Worm (Caenorhabditis elegans) whole organism, midembryonic: Measurements from ENCODE around the gene twk-12.

ENCODE experiments used
- T22C8.4 ChIP-seq: fragments of 200-800 bp; sonication (Bioruptor generic); IDR thresholded peaks from 2 replicates; pipeline ENCODE4 v1.3.6; 2022; ENCODE audit warnings: missing genetic modification characterization, missing compliant biosample characterization
- cog-1 ChIP-seq: sonication (generic microtip); optimal IDR thresholded peaks from 2 replicates; lab custom pipeline; 2016; ENCODE audit warnings: missing genetic modification characterization, missing compliant biosample characterization
- flt-1 ChIP-seq: fragments of 200-800 bp; sonication (Bioruptor generic); IDR thresholded peaks from 2 replicates; pipeline ENCODE4 v1.3.6; 2022; ENCODE audit warnings: missing genetic modification characterization, missing compliant biosample characterization
- klf-2 ChIP-seq: fragments of 200-800 bp; sonication (Bioruptor generic); conservative IDR thresholded peaks from 2 replicates; pipeline ENCODE4 v1.3.6; 2022; ENCODE audit warnings: missing genetic modification reagents, missing genetic modification characterization, missing compliant biosample characterization
- med-1 ChIP-seq: sonication (generic microtip); optimal IDR thresholded peaks from 2 replicates; lab custom pipeline; 2017; ENCODE audit warnings: missing genetic modification characterization, mild to moderate bottlenecking, missing compliant biosample characterization, antibody characterized with exemption, missing genetic modification reagents; ENCODE audit not compliant: insufficient read depth
- ref-1 ChIP-seq: fragments of 200-800 bp; sonication (Bioruptor generic); conservative IDR thresholded peaks from 2 replicates; pipeline ENCODE4 v1.3.6; 2022; ENCODE audit warnings: missing genetic modification reagents, missing genetic modification characterization, missing compliant biosample characterization
- tab-1 ChIP-seq: fragments of 200-800 bp; sonication (Bioruptor generic); IDR thresholded peaks from 2 replicates; pipeline ENCODE4 v1.3.6; 2022; ENCODE audit warnings: missing genetic modification characterization, missing compliant biosample characterization
- ztf-23 ChIP-seq: fragments of 200-800 bp; sonication (Bioruptor generic); IDR thresholded peaks from 2 replicates; pipeline ENCODE4 v1.3.6; 2022; ENCODE audit warnings: missing genetic modification reagents, missing genetic modification characterization, missing compliant biosample characterization
- ztf-29 ChIP-seq: fragments of 200-800 bp; sonication (Bioruptor generic); IDR thresholded peaks from 2 replicates; pipeline ENCODE4 v1.3.6; 2022; ENCODE audit warnings: missing genetic modification reagents, missing genetic modification characterization, missing compliant biosample characterization

The twk-12 gene

DNA sequence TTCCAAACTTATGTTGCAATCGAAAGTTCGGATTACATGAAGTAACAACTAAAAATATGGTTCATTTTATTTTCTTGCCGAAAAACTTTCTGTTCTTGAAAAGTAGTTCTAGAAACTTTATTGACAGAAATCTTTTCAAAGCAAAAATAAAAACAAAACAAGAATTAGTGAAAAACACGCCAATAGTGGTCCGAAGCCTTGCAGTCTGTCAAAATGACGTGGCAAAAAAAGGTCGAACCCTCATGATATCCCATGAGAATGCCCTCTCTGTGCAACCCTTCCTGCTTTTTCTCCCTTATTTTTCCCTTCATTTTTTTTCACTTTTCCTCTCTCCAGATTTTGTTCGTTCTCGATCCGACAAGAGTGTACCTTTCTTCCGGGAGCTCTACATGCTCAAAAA lies 31.7 kb downstream of the twk-12 start:
- TF ChIP-seq ref-1 (GFP tag; lab: Robert Waterston, UW): no peak
- no peak for TF ChIP-seq klf-2
- TF ChIP-seq med-1 (GFP tag; lab: Kevin White, UChicago): no peak
- no peak for TF ChIP-seq tab-1 (GFP tag; lab: Robert Waterston, UW)
- TF ChIP-seq ztf-23 (GFP tag; lab: Robert Waterston, UW): no peak
- no peak for TF ChIP-seq flt-1 (GFP tag; lab: Robert Waterston, UW)
- TF ChIP-seq ztf-29 (GFP tag; lab: Robert Waterston, UW): no peak
- no peak for TF ChIP-seq cog-1 (tag; lab: Kevin White, UChicago)

- TF ChIP-seq tab-1 (GFP tag; lab: Robert Waterston, UW): no peak
- no peak for TF ChIP-seq ztf-23 (GFP tag; lab: Robert Waterston, UW)
- TF ChIP-seq klf-2: no peak
- TF ChIP-seq med-1 (GFP tag; lab: Kevin White, UChicago): no peak
- TF ChIP-seq ref-1 (GFP tag; lab: Robert Waterston, UW): no peak
- TF ChIP-seq cog-1 (tag; lab: Kevin White, UChicago): no peak
- no peak for TF ChIP-seq T22C8.4 (GFP tag; lab: Robert Waterston, UW)
- no peak for TF ChIP-seq flt-1 (GFP tag; lab: Robert Waterston, UW)
- TF ChIP-seq ztf-29 (GFP tag; lab: Robert Waterston, UW): no peak
These were observed 34.9 kb downstream of the twk-12 start, which contains the start of gene pph-1 for ce11 chrV:10702249-10702648. Gene pph-1 (plus strand): TSS chrV:10702549.

DNA sequence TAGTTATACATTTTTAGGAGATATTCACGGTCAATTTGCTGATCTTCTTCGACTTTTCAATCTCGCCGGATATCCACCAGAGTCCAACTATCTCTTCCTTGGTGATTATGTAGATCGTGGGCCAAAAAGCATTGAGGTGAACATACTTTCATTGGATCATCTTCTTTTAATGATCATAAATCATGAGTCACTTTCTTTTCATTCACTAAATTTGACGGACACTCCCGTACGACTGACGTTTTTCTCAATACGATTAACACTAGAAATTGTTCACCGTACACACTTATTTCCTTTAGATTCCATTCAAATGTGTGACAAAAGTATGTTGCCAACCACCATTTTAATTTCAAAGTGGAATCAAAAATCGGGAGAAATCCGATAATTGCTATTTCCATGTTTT lies 35.5 kb downstream of the twk-12 start:
- TF ChIP-seq ref-1 (GFP tag; lab: Robert Waterston, UW) (no peak), flt-1 (GFP tag; lab: Robert Waterston, UW) (no peak), ztf-23 (GFP tag; lab: Robert Waterston, UW) (no peak), cog-1 (tag; lab: Kevin White, UChicago) (no peak), tab-1 (GFP tag; lab: Robert Waterston, UW) (no peak), med-1 (GFP tag; lab: Kevin White, UChicago) (no peak), T22C8.4 (GFP tag; lab: Robert Waterston, UW) (no peak), ztf-29 (GFP tag; lab: Robert Waterston, UW) (no peak)

- TF ChIP-seq klf-2 (no peak), ztf-23 (GFP tag; lab: Robert Waterston, UW) (no peak), med-1 (GFP tag; lab: Kevin White, UChicago) (no peak), ztf-29 (GFP tag; lab: Robert Waterston, UW) (no peak), tab-1 (GFP tag; lab: Robert Waterston, UW) (no peak), ref-1 (GFP tag; lab: Robert Waterston, UW) (no peak), T22C8.4 (GFP tag; lab: Robert Waterston, UW) (no peak), cog-1 (tag; lab: Kevin White, UChicago) (no peak), flt-1 (GFP tag; lab: Robert Waterston, UW) (no peak)
These were observed 41.0 kb downstream of the twk-12 start for ce11 chrV:10708346-10708745.

- no peak for TF ChIP-seq cog-1 (tag; lab: Kevin White, UChicago)
- no peak for TF ChIP-seq T22C8.4 (GFP tag; lab: Robert Waterston, UW)
- no peak for TF ChIP-seq ztf-23 (GFP tag; lab: Robert Waterston, UW)
- TF ChIP-seq ztf-29 (GFP tag; lab: Robert Waterston, UW): no peak
- no peak for TF ChIP-seq klf-2
- TF ChIP-seq tab-1 (GFP tag; lab: Robert Waterston, UW): no peak
- TF ChIP-seq ref-1 (GFP tag; lab: Robert Waterston, UW): no peak
- TF ChIP-seq flt-1 (GFP tag; lab: Robert Waterston, UW): no peak
- no peak for TF ChIP-seq med-1 (GFP tag; lab: Kevin White, UChicago)
These were observed 42.0 kb downstream of the twk-12 start for ce11 chrV:10709385-10709784.

- TF ChIP-seq T22C8.4 (GFP tag; lab: Robert Waterston, UW) (no peak), flt-1 (GFP tag; lab: Robert Waterston, UW) (no peak), med-1 (GFP tag; lab: Kevin White, UChicago) (no peak), cog-1 (tag; lab: Kevin White, UChicago) (no peak), tab-1 (GFP tag; lab: Robert Waterston, UW) (no peak), ref-1 (GFP tag; lab: Robert Waterston, UW) (no peak), klf-2 (no peak), ztf-23 (GFP tag; lab: Robert Waterston, UW) (no peak), ztf-29 (GFP tag; lab: Robert Waterston, UW) (no peak)
These were observed 43.6 kb downstream of the twk-12 start for ce11 chrV:10711004-10711403.

DNA sequence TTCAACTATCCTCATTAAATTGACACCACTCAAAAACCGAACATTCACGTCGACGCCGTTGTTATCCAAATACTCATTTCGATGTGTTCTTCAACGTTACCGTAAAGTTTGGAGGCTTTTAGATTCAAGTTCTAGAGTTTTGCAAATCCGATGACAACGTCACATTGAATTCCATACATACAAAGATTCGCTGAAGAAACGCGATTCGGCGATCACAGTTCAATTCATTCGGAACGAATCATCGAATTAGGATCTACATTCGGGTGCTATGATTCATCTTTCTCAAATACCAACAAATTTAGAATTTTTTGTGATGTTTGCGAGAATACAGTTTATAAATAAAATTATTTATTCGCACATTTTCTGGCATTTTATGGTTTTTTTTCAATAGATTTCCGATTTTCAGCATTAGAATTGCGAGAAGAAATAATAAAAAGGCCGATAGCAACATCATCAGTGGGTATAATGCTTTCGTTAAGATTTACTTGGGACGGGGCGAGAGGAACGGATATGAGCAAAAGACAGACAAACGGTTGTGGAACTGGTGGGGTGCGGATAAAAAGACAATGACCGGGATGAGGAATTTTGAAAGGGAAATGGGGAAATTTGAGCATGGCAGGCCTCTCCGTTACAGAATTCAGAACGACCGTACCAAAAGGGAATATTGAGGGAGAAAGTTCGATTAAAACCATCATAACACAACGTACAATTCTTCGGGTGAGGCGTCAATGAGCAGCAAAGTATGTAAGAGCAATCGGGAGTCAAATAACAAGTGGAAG lies 44.6 kb downstream of the twk-12 start:
- TF ChIP-seq ref-1 (GFP tag; lab: Robert Waterston, UW): no peak

ce11 chrV:10712608-10712900 lies 45.2 kb downstream of the twk-12 start:
- TF ChIP-seq tab-1 (GFP tag; lab: Robert Waterston, UW) (no peak), ztf-29 (GFP tag; lab: Robert Waterston, UW) (no peak), ref-1 (GFP tag; lab: Robert Waterston, UW) (no peak), ztf-23 (GFP tag; lab: Robert Waterston, UW) (no peak), T22C8.4 (GFP tag; lab: Robert Waterston, UW) (no peak), med-1 (GFP tag; lab: Kevin White, UChicago) (no peak), cog-1 (tag; lab: Kevin White, UChicago) (no peak), klf-2 (no peak), flt-1 (GFP tag; lab: Robert Waterston, UW) (no peak)

ce11 chrV:10713704-10714239 lies 46.4 kb downstream of the twk-12 start:
- no peak for TF ChIP-seq ref-1 (GFP tag; lab: Robert Waterston, UW)
- TF ChIP-seq cog-1 (tag; lab: Kevin White, UChicago): no peak
- TF ChIP-seq med-1 (GFP tag; lab: Kevin White, UChicago): no peak
- TF ChIP-seq ztf-23 (GFP tag; lab: Robert Waterston, UW): no peak
- TF ChIP-seq ztf-29 (GFP tag; lab: Robert Waterston, UW): no peak
- no peak for TF ChIP-seq tab-1 (GFP tag; lab: Robert Waterston, UW)
- TF ChIP-seq klf-2: no peak
- TF ChIP-seq T22C8.4 (GFP tag; lab: Robert Waterston, UW): no peak
- no peak for TF ChIP-seq flt-1 (GFP tag; lab: Robert Waterston, UW)
